Worm (Caenorhabditis elegans): ENCODE results near the gene acdh-2.

The acdh-2 gene

DNA sequence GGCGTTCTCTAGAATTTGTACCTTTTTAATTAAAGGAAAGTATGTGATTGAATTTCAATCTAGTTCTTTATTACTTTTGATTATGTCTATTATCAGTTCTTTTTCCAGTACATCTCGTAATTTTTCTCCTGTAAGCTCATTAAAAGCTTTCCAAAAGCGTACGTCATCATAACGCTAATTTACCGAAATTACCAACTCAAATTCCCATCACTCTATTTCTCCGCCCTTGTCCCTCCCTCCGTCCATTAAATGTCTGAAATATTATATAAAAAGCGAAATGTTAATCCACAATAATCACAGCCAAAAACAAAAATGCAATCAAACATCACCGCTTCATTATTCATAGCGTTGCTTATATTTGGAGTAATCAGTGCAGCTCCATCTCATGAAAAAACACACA, 7.0 kb upstream of the acdh-2 start, which contains the start of gene ins-12:
TSS of gene ins-12 (plus strand) at position 301 of the 400 bp plus-strand sequence.
- TF ChIP-seq M03D4.4 (tag; optimal IDR thresholded peaks at IDR 0.05) (no peak), ceh-43 (GFP tag; optimal IDR thresholded peaks at IDR 0.05) (no peak), zip-8 (tag; optimal IDR thresholded peaks at IDR 0.05) (no peak), ceh-39 (tag; optimal IDR thresholded peaks at IDR 0.05) (no peak), lsy-2 (tag; optimal IDR thresholded peaks at IDR 0.05) (no peak), blmp-1 (tag; optimal IDR thresholded peaks at IDR 0.05) (no peak), mls-2 (tag; optimal IDR thresholded peaks at IDR 0.05) (no peak), lin-13 (tag; optimal IDR thresholded peaks at IDR 0.05) (no peak), hlh-1 (tag; optimal IDR thresholded peaks at IDR 0.05) (no peak), tbx-8 (GFP tag; optimal IDR thresholded peaks at IDR 0.05) (no peak), ceh-83 (GFP tag; optimal IDR thresholded peaks at IDR 0.05) (no peak), ztf-11 (tag; optimal IDR thresholded peaks at IDR 0.05) (no peak), nhr-76 (tag; optimal IDR thresholded peaks at IDR 0.05) (no peak), nhr-237 (tag; optimal IDR thresholded peaks at IDR 0.05) (no peak), cnd-1 (tag; optimal IDR thresholded peaks at IDR 0.05) (no peak), sptf-1 (tag; optimal IDR thresholded peaks at IDR 0.05) (no peak), elt-1 (tag; optimal IDR thresholded peaks at IDR 0.05; ENCODE audit: borderline replicate concordance, insufficient read depth) (no peak), flh-1 (GFP tag; optimal IDR thresholded peaks at IDR 0.05) (no peak), ham-2 (GFP tag; optimal IDR thresholded peaks at IDR 0.05) (no peak)

DNA sequence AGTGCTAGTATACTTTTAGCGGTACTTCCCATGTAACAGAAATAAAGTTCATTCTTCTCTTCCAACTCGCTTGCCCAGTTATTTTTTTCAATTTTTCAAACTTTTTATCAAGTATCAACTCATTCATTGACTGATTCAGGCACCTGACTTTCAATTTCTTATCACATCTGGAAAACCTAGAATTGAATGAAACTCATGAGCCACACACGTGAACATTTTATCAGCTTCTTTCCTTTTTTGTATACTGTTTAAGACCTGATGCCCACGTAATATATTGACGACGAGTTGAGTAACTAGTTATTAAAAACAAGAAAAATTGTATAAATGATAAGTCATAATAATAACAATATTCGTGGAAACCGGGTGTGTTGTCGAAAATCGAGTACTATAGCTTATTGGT, 6.2 kb upstream of the acdh-2 start:
- no peak for TF ChIP-seq bed-3 (GFP tag; optimal IDR thresholded peaks at IDR 0.05)
- TF ChIP-seq sptf-1 (tag; optimal IDR thresholded peaks at IDR 0.05), result no peak
- no peak for TF ChIP-seq ces-1 (GFP tag; optimal IDR thresholded peaks at IDR 0.05)
- no peak for TF ChIP-seq elt-1 (tag; optimal IDR thresholded peaks at IDR 0.05; ENCODE audit: borderline replicate concordance, insufficient read depth)
- no peak for TF ChIP-seq zip-8 (tag; optimal IDR thresholded peaks at IDR 0.05)
- TF ChIP-seq flh-1 (GFP tag; optimal IDR thresholded peaks at IDR 0.05), result no peak
- no peak for TF ChIP-seq M03D4.4 (tag; optimal IDR thresholded peaks at IDR 0.05)
- no peak for TF ChIP-seq tbx-8 (GFP tag; optimal IDR thresholded peaks at IDR 0.05)
- TF ChIP-seq cnd-1 (tag; optimal IDR thresholded peaks at IDR 0.05), result no peak
- TF ChIP-seq lsy-2 (tag; optimal IDR thresholded peaks at IDR 0.05), result no peak
- no peak for TF ChIP-seq mep-1 (tag; optimal IDR thresholded peaks at IDR 0.05)
- TF ChIP-seq ceh-43 (GFP tag; optimal IDR thresholded peaks at IDR 0.05), result no peak
- TF ChIP-seq unc-62 (GFP tag; optimal IDR thresholded peaks at IDR 0.05), result no peak

DNA sequence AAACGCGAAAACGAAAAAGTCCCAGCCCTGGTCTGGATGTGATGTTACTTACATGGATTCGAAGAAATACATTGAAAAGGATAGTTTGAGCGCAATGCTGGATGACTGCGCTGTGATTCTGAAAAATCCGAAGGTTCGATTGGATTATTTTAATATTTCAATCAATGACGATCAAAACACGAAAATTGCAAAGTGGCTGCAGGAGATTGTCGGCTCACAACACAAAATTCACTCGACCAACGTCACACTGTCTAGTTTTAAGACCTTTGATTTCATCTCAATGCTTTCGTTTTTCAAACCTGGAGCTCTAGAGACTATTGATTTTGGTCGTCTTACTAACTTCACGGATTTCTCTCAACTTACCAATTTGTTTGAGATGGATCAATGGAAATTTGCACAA, 4.2 kb upstream of the acdh-2 start, which contains the start of gene C17C3.5:
TSS of gene C17C3.5 (plus strand) at position 301 of the 400 bp plus-strand sequence.
- no peak for TF ChIP-seq sptf-1 (tag; optimal IDR thresholded peaks at IDR 0.05)
- TF ChIP-seq unc-39 (tag; optimal IDR thresholded peaks at IDR 0.05), result no peak
- no peak for TF ChIP-seq ces-1 (GFP tag; optimal IDR thresholded peaks at IDR 0.05)
- TF ChIP-seq snpc-4 (tag; optimal IDR thresholded peaks at IDR 0.05), result no peak
- TF ChIP-seq ceh-43 (GFP tag; optimal IDR thresholded peaks at IDR 0.05), result no peak
- TF ChIP-seq nhr-76 (tag; optimal IDR thresholded peaks at IDR 0.05), result no peak
- no peak for TF ChIP-seq bed-3 (GFP tag; optimal IDR thresholded peaks at IDR 0.05)
- no peak for TF ChIP-seq lin-13 (tag; optimal IDR thresholded peaks at IDR 0.05)
- no peak for TF ChIP-seq ham-2 (GFP tag; optimal IDR thresholded peaks at IDR 0.05)
- no peak for TF ChIP-seq unc-62 (GFP tag; optimal IDR thresholded peaks at IDR 0.05)
- no peak for TF ChIP-seq elt-3 (tag; optimal IDR thresholded peaks at IDR 0.05)
- no peak for TF ChIP-seq nhr-2 (tag; optimal IDR thresholded peaks at IDR 0.05)
- no peak for TF ChIP-seq ztf-11 (tag; optimal IDR thresholded peaks at IDR 0.05)
- TF ChIP-seq pha-4 (tag; optimal IDR thresholded peaks at IDR 0.05), result no peak
- no peak for TF ChIP-seq ceh-83 (GFP tag; optimal IDR thresholded peaks at IDR 0.05)
- TF ChIP-seq nhr-237 (tag; optimal IDR thresholded peaks at IDR 0.05), result no peak
- TF ChIP-seq sem-2 (GFP tag; optimal IDR thresholded peaks at IDR 0.05), result no peak
- no peak for TF ChIP-seq lsy-2 (tag; optimal IDR thresholded peaks at IDR 0.05)
- TF ChIP-seq lin-32 (GFP tag; optimal IDR thresholded peaks at IDR 0.05), result no peak
- TF ChIP-seq mls-2 (tag; optimal IDR thresholded peaks at IDR 0.05), result no peak

DNA sequence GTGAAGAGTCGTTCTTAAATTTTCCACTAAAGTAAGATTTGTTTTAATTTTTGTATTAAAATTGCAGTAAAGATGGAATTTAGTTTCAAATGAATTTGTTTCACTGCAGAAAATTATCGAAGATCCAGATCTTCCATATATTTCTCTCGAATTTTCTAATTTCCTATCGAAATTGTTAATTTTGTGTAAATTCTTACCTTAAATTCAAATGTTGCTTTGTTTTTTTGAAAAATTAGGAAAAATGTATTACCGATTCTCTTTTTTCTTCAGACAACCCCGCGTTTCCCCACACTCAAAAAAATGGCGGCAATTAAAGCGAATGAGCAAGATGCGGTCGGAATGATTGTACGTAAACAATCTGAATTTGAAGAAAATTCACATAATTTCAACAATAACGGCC, 2.5 kb upstream of the acdh-2 start, which contains the start of gene C17C3.6:
TSS of gene C17C3.6 (plus strand) at position 301 of the 400 bp plus-strand sequence.
- TF ChIP-seq mls-2 (tag; optimal IDR thresholded peaks at IDR 0.05), result no peak
- TF ChIP-seq nhr-2 (tag; optimal IDR thresholded peaks at IDR 0.05), result no peak
- TF ChIP-seq blmp-1 (tag; optimal IDR thresholded peaks at IDR 0.05), result no peak
- TF ChIP-seq sptf-1 (tag; optimal IDR thresholded peaks at IDR 0.05), result no peak

DNA sequence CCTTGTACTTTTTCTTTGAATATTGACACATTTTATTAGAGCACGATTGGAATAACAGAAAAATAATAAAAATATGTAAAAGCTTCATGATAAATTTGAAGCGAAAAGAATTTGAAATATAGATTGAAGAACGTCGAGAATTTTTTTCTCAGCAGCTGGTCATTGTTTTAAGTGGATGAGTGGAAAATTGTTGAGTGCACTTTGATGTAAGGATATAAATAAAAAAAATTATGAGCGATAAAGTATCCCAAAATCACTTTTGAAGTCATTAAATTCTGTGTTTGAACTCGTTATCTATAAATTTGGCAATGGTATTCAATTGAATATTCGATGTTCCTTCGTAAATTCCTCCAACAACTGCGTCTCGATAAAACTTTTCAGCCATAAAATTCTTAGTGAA, 2.5 kb downstream of the acdh-2 start, which contains the start of gene ins-13:
TSS of gene ins-13 (minus strand) at position 101 of the 400 bp plus-strand sequence.
- TF ChIP-seq flh-1 (GFP tag; optimal IDR thresholded peaks at IDR 0.05) (no peak), ces-1 (GFP tag; optimal IDR thresholded peaks at IDR 0.05) (no peak)
